Worm (Caenorhabditis elegans): ENCODE results near the gene F54C9.7.

- TF ChIP-seq pqm-1 (tag; optimal IDR thresholded peaks at IDR 0.05) (no peak), snpc-4 (tag; optimal IDR thresholded peaks at IDR 0.05) (no peak), mdl-1 (tag; optimal IDR thresholded peaks at IDR 0.05) (no peak), ZK546.5 (tag; optimal IDR thresholded peaks at IDR 0.05) (no peak), skn-1 (tag; optimal IDR thresholded peaks at IDR 0.05) (no peak), unc-62 (GFP tag; optimal IDR thresholded peaks at IDR 0.05) (no peak), tbx-2 (tag; optimal IDR thresholded peaks at IDR 0.05) (no peak)
These were observed 12.0 kb downstream of the F54C9.7 start, which contains the start of gene F54C9.11 for ce11 chrII:8585036-8585627.

All from whole organism, L3 larva.